Worm (Caenorhabditis elegans): ENCODE data around the gene B0001.5.
"Not testable (repeated sequence)": the region's sequence is repeated elsewhere in the genome, so short reads cannot be mapped to it uniquely, and the experiment has no call there.

DNA sequence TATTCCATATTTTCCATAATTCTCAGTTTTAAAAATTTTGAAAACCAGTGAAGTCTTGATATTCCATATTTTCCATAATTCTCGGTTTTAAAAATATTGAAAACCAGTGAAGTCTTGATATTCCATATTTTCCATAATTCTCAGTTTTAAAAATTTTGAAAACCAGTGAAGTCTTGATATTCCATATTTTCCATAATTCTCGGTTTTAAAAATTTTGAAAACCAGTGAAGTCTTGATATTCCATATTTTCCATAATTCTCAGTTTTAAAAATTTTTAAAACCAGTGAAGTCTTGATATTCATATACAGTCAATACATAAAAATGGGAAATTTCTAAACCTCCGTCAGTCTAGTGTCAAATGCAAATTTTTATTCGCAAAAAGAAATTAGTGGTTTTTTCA lies 27.3 kb upstream of the B0001.5 start:
- TF ChIP-seq C17E4.6 (GFP tag; IDR thresholded peaks at IDR 0.05); attf-5 (GFP tag; optimal IDR thresholded peaks at IDR 0.05); B0336.3 (GFP tag; IDR thresholded peaks at IDR 0.05); ceh-79 (tag; optimal IDR thresholded peaks at IDR 0.05); unc-62 (GFP tag; optimal IDR thresholded peaks at IDR 0.05); nhr-80 (tag; optimal IDR thresholded peaks at IDR 0.05); tlf-1 (GFP tag; optimal IDR thresholded peaks at IDR 0.05); K12H6.12 (tag; optimal IDR thresholded peaks at IDR 0.05); hlh-12 (tag; optimal IDR thresholded peaks at IDR 0.05); snpc-1.1 (tag; optimal IDR thresholded peaks at IDR 0.05; ENCODE audit: insufficient read depth); ztf-26 (tag; optimal IDR thresholded peaks at IDR 0.05): not testable (repeated sequence)

Data from whole organism, young adult.